Worm (Caenorhabditis elegans): ENCODE results near the gene Y32B12B.1.

Gene Y32B12B.1

DNA sequence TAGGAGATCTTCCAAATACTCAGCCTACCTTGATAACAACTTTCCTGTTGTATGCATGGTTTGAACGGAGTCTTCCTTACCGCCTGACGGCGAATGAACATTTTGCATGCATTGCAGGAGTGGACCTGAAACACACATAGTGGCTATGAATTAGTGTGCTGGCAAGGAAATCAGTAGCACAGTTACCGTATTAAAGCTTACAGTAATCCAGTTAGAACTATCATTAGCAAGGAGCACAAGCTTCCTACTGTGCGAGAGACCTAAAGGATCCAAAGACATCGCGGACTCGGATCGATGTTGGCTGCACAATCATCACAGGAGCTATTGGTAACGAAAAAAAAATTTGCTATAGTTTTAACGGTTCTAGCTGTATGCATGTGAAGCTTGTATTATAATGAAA lies 33.9 kb downstream of the Y32B12B.1 start, which contains the start of gene nhr-233:
Gene nhr-233 (minus strand): TSS at position 101 of the 400 bp plus-strand sequence.
- no peak for TF ChIP-seq efl-1 (GFP tag; optimal IDR thresholded peaks at IDR 0.05)
- TF ChIP-seq nhr-120 (GFP tag; IDR thresholded peaks at IDR 0.05): no peak
- no peak for TF ChIP-seq snpc-4 (GFP tag; optimal IDR thresholded peaks at IDR 0.05)
- TF ChIP-seq snpc-4 (tag; optimal IDR thresholded peaks at IDR 0.05): no peak
- TF ChIP-seq mcd-1 (GFP tag; IDR thresholded peaks at IDR 0.05): no peak
- TF ChIP-seq lin-54 (GFP tag; optimal IDR thresholded peaks at IDR 0.05): no peak
- no peak for TF ChIP-seq nfya-1 (tag; optimal IDR thresholded peaks at IDR 0.05; ENCODE audit: borderline replicate concordance, insufficient read depth)
- no peak for TF ChIP-seq cebp-1 (GFP tag; IDR thresholded peaks at IDR 0.05)
- TF ChIP-seq cebp-1 (tag; optimal IDR thresholded peaks at IDR 0.05): no peak
- no peak for TF ChIP-seq rcor-1 (GFP tag; IDR thresholded peaks at IDR 0.05)
- TF ChIP-seq nfyb-1 (GFP tag; IDR thresholded peaks at IDR 0.05): no peak
- TF ChIP-seq madf-8 (GFP tag; conservative IDR thresholded peaks at IDR 0.05): no peak

- no peak for TF ChIP-seq snpc-4 (GFP tag; optimal IDR thresholded peaks at IDR 0.05)
- TF ChIP-seq snpc-4 (tag; optimal IDR thresholded peaks at IDR 0.05): no peak
- no peak for TF ChIP-seq nhr-27 (tag; optimal IDR thresholded peaks at IDR 0.05)
- TF ChIP-seq rpc-1 (optimal IDR thresholded peaks at IDR 0.05): no peak
- TF ChIP-seq rpc-1 (tag; optimal IDR thresholded peaks at IDR 0.05): no peak
- no peak for TF ChIP-seq ets-4 (GFP tag; optimal IDR thresholded peaks at IDR 0.05)
- no peak for TF ChIP-seq ceh-58 (GFP tag; IDR thresholded peaks at IDR 0.05)
- no peak for TF ChIP-seq egl-44 (GFP tag; IDR thresholded peaks at IDR 0.05)
- no peak for TF ChIP-seq egrh-3 (GFP tag; IDR thresholded peaks at IDR 0.05)
- TF ChIP-seq efl-1 (GFP tag; optimal IDR thresholded peaks at IDR 0.05): no peak
- no peak for TF ChIP-seq Y56A3A.18 (GFP tag; IDR thresholded peaks at IDR 0.05)
- no peak for TF ChIP-seq zfh-2 (GFP tag; conservative IDR thresholded peaks at IDR 0.05)
- TF ChIP-seq ztf-3 (GFP tag; optimal IDR thresholded peaks at IDR 0.05): no peak
- TF ChIP-seq F57C9.4 (tag; optimal IDR thresholded peaks at IDR 0.05): no peak
- TF ChIP-seq B0336.3 (GFP tag; IDR thresholded peaks at IDR 0.05): no peak
- TF ChIP-seq ztf-26 (tag; optimal IDR thresholded peaks at IDR 0.05): no peak
- TF ChIP-seq aptf-2 (GFP tag; conservative IDR thresholded peaks at IDR 0.05): no peak
- TF ChIP-seq hrde-1 (tag; optimal IDR thresholded peaks at IDR 0.05; ENCODE audit: borderline replicate concordance): no peak
Measured at ce11 chrV:16573168-16573567, 36.4 kb downstream of the Y32B12B.1 start, which contains the start of gene str-149. str-149 (plus strand) TSS chrV:16573468.

DNA sequence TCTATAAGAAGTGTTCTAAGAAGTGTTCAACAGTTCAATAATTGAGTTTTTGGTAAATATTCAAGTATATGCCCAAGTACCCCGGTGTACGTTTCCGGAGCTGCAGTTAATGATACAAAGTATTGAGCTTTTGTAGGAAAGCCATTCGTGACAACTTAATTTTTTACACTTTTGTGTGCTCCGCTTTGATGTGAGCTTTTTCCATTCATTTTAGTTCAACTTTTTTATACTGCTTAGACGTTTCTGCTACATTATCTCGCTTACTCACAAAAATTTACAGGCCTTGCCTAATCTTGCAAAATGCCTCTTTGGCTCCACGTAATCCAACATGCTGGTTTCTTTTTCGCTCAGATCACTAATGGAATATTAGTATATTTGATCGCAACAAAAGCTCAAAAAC lies 39.1 kb downstream of the Y32B12B.1 start, which contains the start of gene str-151:
Gene str-151 (plus strand): TSS at position 301 of the 400 bp plus-strand sequence.
- TF ChIP-seq T26A5.8 (tag; optimal IDR thresholded peaks at IDR 0.05) (no peak), snpc-1.3 (tag; optimal IDR thresholded peaks at IDR 0.05; ENCODE audit: insufficient read depth) (no peak), mel-28 (tag; optimal IDR thresholded peaks at IDR 0.05; ENCODE audit: borderline replicate concordance) (no peak), attf-5 (GFP tag; optimal IDR thresholded peaks at IDR 0.05) (no peak)

DNA sequence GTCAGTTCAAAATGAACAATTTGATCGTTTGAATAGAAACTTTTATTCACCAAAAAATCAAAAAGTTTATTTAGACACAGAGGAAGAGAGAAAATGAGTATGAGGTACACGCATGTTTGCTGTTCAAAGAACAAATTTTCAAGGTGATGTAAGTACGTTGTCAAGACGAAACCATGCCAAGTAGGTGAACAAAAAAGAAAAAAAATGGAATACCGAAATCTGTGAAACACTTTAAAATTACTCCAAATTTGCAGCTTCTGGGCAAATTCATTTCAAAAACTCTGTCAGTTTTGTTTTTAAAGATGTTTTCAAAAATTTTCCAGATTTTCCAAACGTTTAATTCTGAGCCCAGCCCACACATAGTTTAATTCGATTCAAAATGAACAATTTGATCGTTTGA lies 43.6 kb downstream of the Y32B12B.1 start, which contains the start of gene nhr-271:
Gene nhr-271 (minus strand): TSS at position 101 of the 400 bp plus-strand sequence.
- no peak for TF ChIP-seq nhr-179 (tag; optimal IDR thresholded peaks at IDR 0.05)
- TF ChIP-seq lsy-27 (tag; optimal IDR thresholded peaks at IDR 0.05; ENCODE audit: borderline replicate concordance, insufficient read depth): no peak
- no peak for TF ChIP-seq K12H6.12 (tag; optimal IDR thresholded peaks at IDR 0.05)
- TF ChIP-seq nhr-80 (tag; optimal IDR thresholded peaks at IDR 0.05): no peak
- no peak for TF ChIP-seq D2030.7 (GFP tag; IDR thresholded peaks at IDR 0.05)
- no peak for TF ChIP-seq F55B11.4 (tag; optimal IDR thresholded peaks at IDR 0.05; ENCODE audit: borderline replicate concordance, insufficient read depth)
- no peak for TF ChIP-seq nfya-2 (GFP tag; IDR thresholded peaks at IDR 0.05)
- no peak for TF ChIP-seq B0336.3 (GFP tag; IDR thresholded peaks at IDR 0.05)
- TF ChIP-seq chd-7 (tag; optimal IDR thresholded peaks at IDR 0.05): no peak
- TF ChIP-seq ceh-79 (tag; optimal IDR thresholded peaks at IDR 0.05): no peak
- TF ChIP-seq sea-2 (GFP tag; IDR thresholded peaks at IDR 0.05): no peak
- TF ChIP-seq dpff-1 (tag; optimal IDR thresholded peaks at IDR 0.05): no peak
- no peak for TF ChIP-seq B0035.1 (tag; optimal IDR thresholded peaks at IDR 0.05)
- no peak for TF ChIP-seq ztf-26 (tag; optimal IDR thresholded peaks at IDR 0.05)
